Worm (Caenorhabditis elegans) whole organism, early embryonic: ENCODE results near the gene str-166.

Experiments
- B0310.2 ChIP-seq: sonication (generic microtip); optimal IDR thresholded peaks from 2 replicates; lab custom pipeline; 2016; ENCODE audit warnings: mild to moderate bottlenecking, missing genetic modification characterization, missing compliant biosample characterization
- F13C5.2 ChIP-seq: sonication (generic microtip); optimal IDR thresholded peaks from 2 replicates; lab custom pipeline; 2017; ENCODE audit warnings: mild to moderate bottlenecking, missing genetic modification characterization, inconsistent platforms, missing compliant biosample characterization
- aly-1 ChIP-seq: sonication (generic microtip); optimal IDR thresholded peaks from 2 replicates; lab custom pipeline; 2016; ENCODE audit warnings: missing genetic modification characterization, missing compliant biosample characterization
- ama-1 ChIP-seq: fragments of 150-350 bp; optimal IDR thresholded peaks from 2 replicates; lab custom pipeline; 2014
- ceh-13 ChIP-seq: fragments of 200-800 bp; sonication (Bioruptor generic); optimal IDR thresholded peaks from 2 replicates; lab custom pipeline; 2018; ENCODE audit warnings: mild to moderate bottlenecking, missing genetic modification characterization, missing compliant biosample characterization
- ceh-36 ChIP-seq: sonication (generic microtip); optimal IDR thresholded peaks from 2 replicates; lab custom pipeline; 2016; ENCODE audit warnings: missing genetic modification characterization, inconsistent platforms, missing compliant biosample characterization
- ets-7 ChIP-seq: sonication (generic microtip); optimal IDR thresholded peaks from 2 replicates; lab custom pipeline; 2016; ENCODE audit warnings: missing genotype, missing genetic modification characterization, missing compliant biosample characterization
- flt-1 ChIP-seq: fragments of 200-800 bp; sonication (Bioruptor generic); IDR thresholded peaks from 2 replicates; pipeline ENCODE4 v1.3.6; 2022; ENCODE audit warnings: missing genetic modification characterization, missing compliant biosample characterization
- hmbx-1 ChIP-seq: sonication (generic microtip); optimal IDR thresholded peaks from 2 replicates; lab custom pipeline; 2016; ENCODE audit warnings: mild to moderate bottlenecking, missing genetic modification characterization, missing compliant biosample characterization
- hmg-4 ChIP-seq: fragments of 200-800 bp; sonication (Bioruptor generic); optimal IDR thresholded peaks from 2 replicates; lab custom pipeline; 2018; ENCODE audit warnings: mild to moderate bottlenecking, missing genetic modification characterization, missing compliant biosample characterization
- hnd-1 ChIP-seq: sonication (generic microtip); optimal IDR thresholded peaks from 2 replicates; lab custom pipeline; 2016; ENCODE audit warnings: missing genetic modification characterization, missing compliant biosample characterization
- pes-1 ChIP-seq: fragments of 200-800 bp; sonication (Bioruptor generic); IDR thresholded peaks from 2 replicates; pipeline ENCODE4 v1.3.6; 2022; ENCODE audit warnings: missing genetic modification reagents, missing genetic modification characterization, missing compliant biosample characterization
- scrt-1 ChIP-seq: fragments of 200-800 bp; sonication (Bioruptor generic); IDR thresholded peaks from 2 replicates; pipeline ENCODE4 v1.3.6; 2022; ENCODE audit warnings: missing genetic modification characterization, missing compliant biosample characterization
- sea-1 ChIP-seq: fragments of 200-800 bp; sonication (Bioruptor generic); conservative IDR thresholded peaks from 2 replicates; pipeline ENCODE4 v1.3.6; 2022; ENCODE audit warnings: missing genetic modification characterization, missing compliant biosample characterization
- tbx-11 ChIP-seq: fragments of 200-800 bp; sonication (Bioruptor generic); IDR thresholded peaks from 2 replicates; pipeline ENCODE4 v1.3.6; 2022; ENCODE audit warnings: missing genetic modification characterization, missing compliant biosample characterization
- tbx-37 ChIP-seq: fragments of 200-800 bp; sonication (Bioruptor generic); conservative IDR thresholded peaks from 2 replicates; pipeline ENCODE4 v1.3.6; 2022; ENCODE audit warnings: missing genetic modification reagents, missing genetic modification characterization, missing compliant biosample characterization
- tra-4 ChIP-seq: sonication (generic microtip); optimal IDR thresholded peaks from 2 replicates; lab custom pipeline; 2017; ENCODE audit warnings: missing genetic modification characterization, missing compliant biosample characterization

Gene str-166

ce11 chrIV:4870546-4870945 is 13.5 kb upstream of the str-166 start, which contains the start of gene str-175:
TSS of gene str-175 (minus strand) at chrIV:4870646.
- TF ChIP-seq tbx-37: no peak
- TF ChIP-seq ceh-13 (GFP tag; lab: Kevin White, UChicago): no peak
- no peak for TF ChIP-seq hmbx-1 (tag; lab: Kevin White, UChicago)
- no peak for TF ChIP-seq tbx-11 (GFP tag; lab: Robert Waterston, UW)
- TF ChIP-seq flt-1 (GFP tag; lab: Robert Waterston, UW): no peak
- no peak for TF ChIP-seq pes-1
- TF ChIP-seq hmg-4 (GFP tag; lab: Kevin White, UChicago): no peak
- no peak for TF ChIP-seq F13C5.2 (tag; lab: Kevin White, UChicago)
- TF ChIP-seq ama-1: no peak
- TF ChIP-seq hnd-1 (tag; lab: Kevin White, UChicago): no peak
- TF ChIP-seq ceh-36 (tag; lab: Kevin White, UChicago): no peak
- TF ChIP-seq aly-1 (tag; lab: Kevin White, UChicago): no peak
- TF ChIP-seq sea-1 (GFP tag; lab: Robert Waterston, UW): no peak
- no peak for TF ChIP-seq tra-4 (tag; lab: Kevin White, UChicago)
- no peak for TF ChIP-seq ets-7 (tag; lab: Kevin White, UChicago)
- no peak for TF ChIP-seq scrt-1
- no peak for TF ChIP-seq B0310.2 (tag; lab: Kevin White, UChicago)

ce11 chrIV:4874603-4875002 is 9.5 kb upstream of the str-166 start, which contains the start of gene str-174:
TSS of gene str-174 (minus strand) at chrIV:4874703.
- no peak for TF ChIP-seq hmg-4 (GFP tag; lab: Kevin White, UChicago)
- no peak for TF ChIP-seq ets-7 (tag; lab: Kevin White, UChicago)
- no peak for TF ChIP-seq flt-1 (GFP tag; lab: Robert Waterston, UW)
- TF ChIP-seq hnd-1 (tag; lab: Kevin White, UChicago): no peak
- no peak for TF ChIP-seq B0310.2 (tag; lab: Kevin White, UChicago)

- TF ChIP-seq sea-1 (GFP tag; lab: Robert Waterston, UW) (no peak), scrt-1 (no peak), hnd-1 (tag; lab: Kevin White, UChicago) (no peak), ama-1 (no peak), tra-4 (tag; lab: Kevin White, UChicago) (no peak), ceh-36 (tag; lab: Kevin White, UChicago) (no peak), aly-1 (tag; lab: Kevin White, UChicago) (no peak), ets-7 (tag; lab: Kevin White, UChicago) (no peak), flt-1 (GFP tag; lab: Robert Waterston, UW) (no peak), F13C5.2 (tag; lab: Kevin White, UChicago) (no peak), hmbx-1 (tag; lab: Kevin White, UChicago) (no peak), hmg-4 (GFP tag; lab: Kevin White, UChicago) (no peak), ceh-13 (GFP tag; lab: Kevin White, UChicago) (no peak), B0310.2 (tag; lab: Kevin White, UChicago) (no peak), pes-1 (no peak), tbx-37 (no peak), tbx-11 (GFP tag; lab: Robert Waterston, UW) (no peak)
These were observed 7.0 kb upstream of the str-166 start, which contains the start of gene str-170 for ce11 chrIV:4877102-4877501. TSS of gene str-170 (plus strand) at chrIV:4877402.

- TF ChIP-seq tra-4 (tag; lab: Kevin White, UChicago) (no peak), F13C5.2 (tag; lab: Kevin White, UChicago) (peak; percentile 8), B0310.2 (tag; lab: Kevin White, UChicago) (no peak), ama-1 (peak; percentile 50)
These were observed 3.5 kb upstream of the str-166 start for ce11 chrIV:4880634-4881033.

ce11 chrIV:4885435-4885834 is 1.4 kb downstream of the str-166 start:
- TF ChIP-seq pes-1: 0 out of 2 replicates have a peak, but pooled peaks have one; percentile 59
- TF ChIP-seq sea-1 (GFP tag; lab: Robert Waterston, UW): 0 out of 2 replicates have a peak, but pooled peaks have one; percentile 49
- TF ChIP-seq ama-1: no peak
- no peak for TF ChIP-seq hmbx-1 (tag; lab: Kevin White, UChicago)
- peak; percentile 1 for TF ChIP-seq ceh-36 (tag; lab: Kevin White, UChicago)

- TF ChIP-seq ama-1 (no peak), B0310.2 (tag; lab: Kevin White, UChicago) (no peak), ets-7 (tag; lab: Kevin White, UChicago) (no peak), tbx-37 (no peak)
These were observed 3.2 kb downstream of the str-166 start, which contains the start of gene T08B6.1 for ce11 chrIV:4887258-4887657. TSS of gene T08B6.1 (minus strand) at chrIV:4887358.

- no peak for TF ChIP-seq pes-1
- no peak for TF ChIP-seq ets-7 (tag; lab: Kevin White, UChicago)
- TF ChIP-seq hmbx-1 (tag; lab: Kevin White, UChicago): no peak
- TF ChIP-seq ama-1: no peak
- TF ChIP-seq hnd-1 (tag; lab: Kevin White, UChicago): no peak
- TF ChIP-seq aly-1 (tag; lab: Kevin White, UChicago): no peak
- no peak for TF ChIP-seq ceh-13 (GFP tag; lab: Kevin White, UChicago)
- no peak for TF ChIP-seq tbx-37
- no peak for TF ChIP-seq sea-1 (GFP tag; lab: Robert Waterston, UW)
- no peak for TF ChIP-seq flt-1 (GFP tag; lab: Robert Waterston, UW)
- no peak for TF ChIP-seq tbx-11 (GFP tag; lab: Robert Waterston, UW)
- TF ChIP-seq ceh-36 (tag; lab: Kevin White, UChicago): no peak
- no peak for TF ChIP-seq scrt-1
- no peak for TF ChIP-seq F13C5.2 (tag; lab: Kevin White, UChicago)
- TF ChIP-seq B0310.2 (tag; lab: Kevin White, UChicago): no peak
- no peak for TF ChIP-seq tra-4 (tag; lab: Kevin White, UChicago)
- no peak for TF ChIP-seq hmg-4 (GFP tag; lab: Kevin White, UChicago)
These were observed 5.5 kb downstream of the str-166 start, which contains the start of gene sgnh-1 for ce11 chrIV:4889613-4890012. TSS of gene sgnh-1 (plus strand) at chrIV:4889913.
